Worm (Caenorhabditis elegans) whole organism, L4 larva: Measurements from ENCODE around the gene dlc-4.
"Not testable (repeated sequence)": the region's sequence is repeated elsewhere in the genome, so short reads cannot be mapped to it uniquely, and the experiment has no call there.

Experiments used
- ZK546.5 ChIP-seq, 2 experiments: sonication (generic microtip); optimal IDR thresholded peaks; 2 replicates each; lab custom pipeline; 2017; ENCODE audit warnings: missing biosample characterization in 2 of 2, missing genetic modification characterization in 2 of 2
- ceh-82 ChIP-seq: sonication (generic microtip); optimal IDR thresholded peaks from 2 replicates; lab custom pipeline; 2017; ENCODE audit warnings: missing biosample characterization, missing genetic modification characterization
- pqm-1 ChIP-seq: sonication (generic microtip); optimal IDR thresholded peaks from 2 replicates; lab custom pipeline; 2017; ENCODE audit warnings: missing biosample characterization, missing genetic modification characterization
- unc-62 ChIP-seq, 3 experiments: fragments of 150-350 bp in 1 of 3; sonication (generic microtip); optimal IDR thresholded peaks in 2 of 3; peaks in 1 of 3; 1 replicate in 1 of 3; 2 replicates in 2 of 3; lab custom pipeline; 2014 to 2017; ENCODE audit warnings: missing biosample characterization in 3 of 3, missing genetic modification characterization in 3 of 3, missing genetic modification reagents in 3 of 3, missing genotype in 1 of 3
- zfp-3 ChIP-seq: fragments of 200-800 bp; sonication (Bioruptor generic); conservative IDR thresholded peaks from 2 replicates; pipeline ENCODE4 v1.3.6; 2022; ENCODE audit warnings: missing genetic modification reagents, missing genetic modification characterization, missing compliant biosample characterization

DNA sequence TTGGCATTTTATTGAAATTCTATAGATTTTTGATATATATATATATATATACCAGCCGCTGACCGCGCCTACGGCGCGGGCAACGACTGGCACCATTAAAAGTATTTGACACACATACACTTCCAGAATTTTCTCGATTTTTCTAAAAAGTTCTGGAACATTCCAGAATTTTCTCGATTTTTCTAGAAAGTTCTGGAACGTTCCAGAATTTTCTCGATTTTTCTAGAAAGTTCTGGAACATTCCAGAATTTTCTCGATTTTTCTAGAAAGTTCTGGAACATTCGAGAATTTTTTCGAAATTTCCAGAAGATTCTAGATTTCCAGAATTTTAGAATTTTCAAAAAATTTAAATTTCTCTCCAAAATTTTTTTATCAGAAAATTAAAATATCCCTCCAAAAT, 15.3 kb downstream of the dlc-4 start:
- TF ChIP-seq ZK546.5 (tag; optimal IDR thresholded peaks at IDR 0.05; lab: Kevin White, UChicago); pqm-1; ceh-82 (tag; lab: Kevin White, UChicago); unc-62 (GFP tag; optimal IDR thresholded peaks at IDR 0.05 in 1 of 2; lab: Kevin White, UChicago); unc-62 (tag; optimal IDR thresholded peaks at IDR 0.05; lab: Kevin White, UChicago): not testable (repeated sequence)
- peak; percentile 74; the same call in 1 of the 2 replicates for TF ChIP-seq zfp-3 (GFP tag; lab: Robert Waterston, UW)
